Fruit fly (Drosophila melanogaster): ENCODE data around the gene Saf6.

Saf6 gene

dm6 chr2L:815785-816389, at the start of gene Saf6, which contains the start of gene Pex12:
Saf6 (minus strand) TSS chr2L:815950.
Pex12 (plus strand) TSS chr2L:815993.
- no peak for TF ChIP-seq psq (optimal IDR thresholded peaks at IDR 0.05)
- TF ChIP-seq EcR (GFP tag; optimal IDR thresholded peaks at IDR 0.05) = no peak
- TF ChIP-seq Dll (optimal IDR thresholded peaks at IDR 0.05) = no peak
- no peak for TF ChIP-seq CG8478 (optimal IDR thresholded peaks at IDR 0.05)
- no peak for TF ChIP-seq usp (GFP tag; optimal IDR thresholded peaks at IDR 0.05)
- TF ChIP-seq pan (optimal IDR thresholded peaks at IDR 0.05) = no peak

dm6 chr2L:859897-860296, 44.1 kb upstream of the Saf6 start, which contains the start of gene CG13950:
CG13950 (plus strand) TSS chr2L:860197.
- TF ChIP-seq EcR (GFP tag; optimal IDR thresholded peaks at IDR 0.05) (no peak), psq (optimal IDR thresholded peaks at IDR 0.05) (no peak), CG8478 (optimal IDR thresholded peaks at IDR 0.05) (no peak), pan (optimal IDR thresholded peaks at IDR 0.05) (no peak), usp (GFP tag; optimal IDR thresholded peaks at IDR 0.05) (no peak), Dll (optimal IDR thresholded peaks at IDR 0.05) (no peak)

- TF ChIP-seq pan (optimal IDR thresholded peaks at IDR 0.05) (no peak), usp (GFP tag; optimal IDR thresholded peaks at IDR 0.05) (no peak), CG8478 (optimal IDR thresholded peaks at IDR 0.05) (no peak), psq (optimal IDR thresholded peaks at IDR 0.05) (no peak), EcR (GFP tag; optimal IDR thresholded peaks at IDR 0.05) (no peak), Dll (optimal IDR thresholded peaks at IDR 0.05) (no peak)
Measured at dm6 chr2L:857897-858517, 42.3 kb upstream of the Saf6 start.

- TF ChIP-seq EcR (GFP tag; optimal IDR thresholded peaks at IDR 0.05) (no peak), usp (GFP tag; optimal IDR thresholded peaks at IDR 0.05) (no peak), psq (optimal IDR thresholded peaks at IDR 0.05) (no peak), pan (optimal IDR thresholded peaks at IDR 0.05) (no peak), Dll (optimal IDR thresholded peaks at IDR 0.05) (no peak), CG8478 (optimal IDR thresholded peaks at IDR 0.05) (no peak)
Measured at dm6 chr2L:856690-857488, 41.1 kb upstream of the Saf6 start.

- TF ChIP-seq pan (optimal IDR thresholded peaks at IDR 0.05) (no peak), usp (GFP tag; optimal IDR thresholded peaks at IDR 0.05) (no peak), Dll (optimal IDR thresholded peaks at IDR 0.05) (no peak), CG8478 (optimal IDR thresholded peaks at IDR 0.05) (no peak), EcR (GFP tag; optimal IDR thresholded peaks at IDR 0.05) (no peak), psq (optimal IDR thresholded peaks at IDR 0.05) (no peak)
Measured at dm6 chr2L:856001-856400, 40.3 kb upstream of the Saf6 start.

dm6 chr2L:855052-855547, 39.4 kb upstream of the Saf6 start, which contains the start of gene CG13949:
CG13949 (plus strand) TSS chr2L:855337.
- no peak for TF ChIP-seq Dll (optimal IDR thresholded peaks at IDR 0.05)
- no peak for TF ChIP-seq psq (optimal IDR thresholded peaks at IDR 0.05)
- no peak for TF ChIP-seq EcR (GFP tag; optimal IDR thresholded peaks at IDR 0.05)
- no peak for TF ChIP-seq usp (GFP tag; optimal IDR thresholded peaks at IDR 0.05)
- no peak for TF ChIP-seq pan (optimal IDR thresholded peaks at IDR 0.05)

- TF ChIP-seq pan (optimal IDR thresholded peaks at IDR 0.05) (no peak), EcR (GFP tag; optimal IDR thresholded peaks at IDR 0.05) (no peak), psq (optimal IDR thresholded peaks at IDR 0.05) (no peak), CG8478 (optimal IDR thresholded peaks at IDR 0.05) (no peak), Dll (optimal IDR thresholded peaks at IDR 0.05) (no peak), usp (GFP tag; optimal IDR thresholded peaks at IDR 0.05) (no peak)
Measured at dm6 chr2L:852647-853111, 36.9 kb upstream of the Saf6 start, which contains the start of the genes CG4291 and kraken. CG4291 (minus strand) TSS chr2L:852730. kraken (plus strand) TSS chr2L:852768.

dm6 chr2L:850727-851257, 35.0 kb upstream of the Saf6 start, which contains the start of gene drongo:
drongo (minus strand) TSS chr2L:851071.
- TF ChIP-seq pan (optimal IDR thresholded peaks at IDR 0.05) (no peak), CG8478 (optimal IDR thresholded peaks at IDR 0.05) (no peak), usp (GFP tag; optimal IDR thresholded peaks at IDR 0.05) (no peak), EcR (GFP tag; optimal IDR thresholded peaks at IDR 0.05) (no peak), psq (optimal IDR thresholded peaks at IDR 0.05) (no peak), Dll (optimal IDR thresholded peaks at IDR 0.05) (no peak)

- TF ChIP-seq psq (optimal IDR thresholded peaks at IDR 0.05) = no peak
- no peak for TF ChIP-seq EcR (GFP tag; optimal IDR thresholded peaks at IDR 0.05)
- no peak for TF ChIP-seq usp (GFP tag; optimal IDR thresholded peaks at IDR 0.05)
- TF ChIP-seq CG8478 (optimal IDR thresholded peaks at IDR 0.05) = no peak
- no peak for TF ChIP-seq Dll (optimal IDR thresholded peaks at IDR 0.05)
- no peak for TF ChIP-seq pan (optimal IDR thresholded peaks at IDR 0.05)
Measured at dm6 chr2L:849787-850512, 34.2 kb upstream of the Saf6 start.

dm6 chr2L:849138-849744, 33.5 kb upstream of the Saf6 start:
- TF ChIP-seq EcR (GFP tag; optimal IDR thresholded peaks at IDR 0.05) (no peak), usp (GFP tag; optimal IDR thresholded peaks at IDR 0.05) (no peak), CG8478 (optimal IDR thresholded peaks at IDR 0.05) (no peak), psq (optimal IDR thresholded peaks at IDR 0.05) (no peak), pan (optimal IDR thresholded peaks at IDR 0.05) (no peak), Dll (optimal IDR thresholded peaks at IDR 0.05) (no peak)

Measured in whole organism.